Worm (Caenorhabditis elegans) whole organism, late embryonic: Measurements from ENCODE around the gene Y38H6C.8.
"Not testable (repeated sequence)": the region's sequence is repeated elsewhere in the genome, so short reads cannot be mapped to it uniquely, and the experiment has no call there.

Experiments
- K02D7.2 ChIP-seq: sonication (generic microtip); optimal IDR thresholded peaks from 2 replicates; lab custom pipeline; 2017; ENCODE audit warnings: mild to moderate bottlenecking, missing genetic modification characterization, missing compliant biosample characterization
- K09A11.1 ChIP-seq: sonication (generic microtip); optimal IDR thresholded peaks from 2 replicates; lab custom pipeline; 2017; ENCODE audit warnings: antibody characterized with exemption, mild to moderate bottlenecking, missing genetic modification characterization, missing compliant biosample characterization; ENCODE audit not compliant: insufficient read depth
- Y22D7AL.16 ChIP-seq: sonication (generic microtip); optimal IDR thresholded peaks from 2 replicates; lab custom pipeline; 2016; ENCODE audit warnings: missing genetic modification characterization, missing compliant biosample characterization
- ama-1 ChIP-seq: fragments of 150-350 bp; optimal IDR thresholded peaks from 2 replicates; lab custom pipeline; 2014
- ceh-19 ChIP-seq: fragments of 200-800 bp; sonication (Bioruptor generic); optimal IDR thresholded peaks from 2 replicates; lab custom pipeline; 2018; ENCODE audit warnings: mild to moderate bottlenecking, missing genetic modification characterization, missing compliant biosample characterization
- ceh-22 ChIP-seq: sonication (generic microtip); optimal IDR thresholded peaks from 2 replicates; lab custom pipeline; 2017; ENCODE audit warnings: missing biosample characterization, missing genetic modification characterization
- ceh-24 ChIP-seq: sonication (generic microtip); optimal IDR thresholded peaks from 2 replicates; lab custom pipeline; 2016; ENCODE audit warnings: mild to moderate bottlenecking, missing genetic modification characterization, missing compliant biosample characterization
- ceh-34 ChIP-seq: sonication (generic microtip); optimal IDR thresholded peaks from 2 replicates; lab custom pipeline; 2016; ENCODE audit warnings: mild to moderate bottlenecking, missing genetic modification characterization, missing compliant biosample characterization
- dmd-4 ChIP-seq: sonication (generic microtip); optimal IDR thresholded peaks from 2 replicates; lab custom pipeline; 2016; ENCODE audit warnings: borderline replicate concordance, missing genetic modification characterization, missing compliant biosample characterization
- elt-4 ChIP-seq: sonication (generic microtip); optimal IDR thresholded peaks from 2 replicates; lab custom pipeline; 2016; ENCODE audit warnings: missing genetic modification characterization, missing compliant biosample characterization
- eyg-1 ChIP-seq: sonication (generic microtip); optimal IDR thresholded peaks from 2 replicates; lab custom pipeline; 2016; ENCODE audit warnings: missing genotype, missing genetic modification characterization, missing compliant biosample characterization
- fkh-6 ChIP-seq: sonication (generic microtip); optimal IDR thresholded peaks from 2 replicates; lab custom pipeline; 2016; ENCODE audit warnings: missing genetic modification characterization, missing compliant biosample characterization
- gmeb-2 ChIP-seq: sonication (generic microtip); optimal IDR thresholded peaks from 2 replicates; lab custom pipeline; 2016; ENCODE audit warnings: missing genetic modification characterization, inconsistent platforms, missing compliant biosample characterization
- hlh-13 ChIP-seq: fragments of 200-800 bp; sonication (Bioruptor generic); optimal IDR thresholded peaks from 2 replicates; lab custom pipeline; 2018; ENCODE audit warnings: mild to moderate bottlenecking, missing genetic modification characterization, missing compliant biosample characterization
- hlh-6 ChIP-seq: sonication (generic microtip); optimal IDR thresholded peaks from 2 replicates; lab custom pipeline; 2016; ENCODE audit warnings: missing genotype, missing genetic modification characterization, missing compliant biosample characterization
- hlh-8 ChIP-seq: sonication (generic microtip); optimal IDR thresholded peaks from 2 replicates; lab custom pipeline; 2016; ENCODE audit warnings: missing genotype, missing genetic modification characterization, missing compliant biosample characterization
- lim-6 ChIP-seq: sonication (generic microtip); optimal IDR thresholded peaks from 2 replicates; lab custom pipeline; 2016; ENCODE audit warnings: missing genetic modification characterization, missing compliant biosample characterization
- lin-11 ChIP-seq: fragments of 200-800 bp; sonication (Bioruptor generic); optimal IDR thresholded peaks from 2 replicates; lab custom pipeline; 2018; ENCODE audit warnings: mild to moderate bottlenecking, missing genetic modification characterization, missing compliant biosample characterization
- mec-3 ChIP-seq: sonication (generic microtip); optimal IDR thresholded peaks from 2 replicates; lab custom pipeline; 2016; ENCODE audit warnings: borderline replicate concordance, missing genetic modification characterization, missing compliant biosample characterization
- nfya-1 ChIP-seq: sonication (generic microtip); optimal IDR thresholded peaks from 2 replicates; lab custom pipeline; 2017; ENCODE audit warnings: missing genetic modification characterization, mild to moderate bottlenecking, missing compliant biosample characterization, antibody characterized with exemption, moderate library complexity
- nhr-11 ChIP-seq: fragments of 150-350 bp; optimal IDR thresholded peaks from 2 replicates; lab custom pipeline; 2014; ENCODE audit warnings: missing biosample characterization, missing genetic modification characterization
- sdc-2 ChIP-seq: sonication (generic microtip); optimal IDR thresholded peaks from 2 replicates; lab custom pipeline; 2016; ENCODE audit warnings: missing genotype, missing genetic modification characterization, missing compliant biosample characterization
- tbx-2 ChIP-seq: sonication (generic microtip); optimal IDR thresholded peaks from 2 replicates; lab custom pipeline; 2016; ENCODE audit warnings: missing genetic modification characterization, missing compliant biosample characterization
- unc-3 ChIP-seq, 2 experiments: fragments of 200-800 bp in 1 of 2; sonication (Bioruptor generic) in 1 of 2; sonication (generic microtip) in 1 of 2; conservative IDR thresholded peaks in 1 of 2; optimal IDR thresholded peaks in 1 of 2; 2 replicates each; pipeline versions ENCODE4 v1.3.6 to Lab custom; 2016 to 2022; ENCODE audit warnings: missing compliant biosample characterization in 2 of 2, missing genetic modification characterization in 2 of 2, missing genetic modification reagents in 1 of 2
- unc-42 ChIP-seq: sonication (generic microtip); optimal IDR thresholded peaks from 2 replicates; lab custom pipeline; 2016; ENCODE audit warnings: missing genotype, missing genetic modification characterization, missing compliant biosample characterization
- unc-86 ChIP-seq: sonication (generic microtip); optimal IDR thresholded peaks from 2 replicates; lab custom pipeline; 2016; ENCODE audit warnings: missing genetic modification characterization, missing compliant biosample characterization

Y38H6C.8 gene

DNA sequence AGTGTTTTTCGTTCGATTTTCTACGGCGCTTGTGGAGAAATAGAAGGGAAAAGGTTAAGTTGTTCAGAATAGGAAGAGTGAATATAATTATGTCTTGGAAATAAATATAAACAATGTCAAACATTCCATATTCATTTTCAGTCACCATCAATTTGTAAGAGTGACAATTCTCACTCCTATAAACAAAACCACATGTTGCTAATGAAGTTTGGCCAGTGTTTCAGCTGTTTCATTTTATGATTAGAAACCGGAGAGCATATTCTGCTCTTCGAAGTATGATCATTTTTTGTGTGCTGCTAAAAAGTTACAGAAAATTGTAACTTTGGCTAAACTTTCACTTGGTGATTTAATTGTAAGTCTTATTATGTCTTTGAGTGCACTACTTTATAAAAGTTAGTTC lies 41.4 kb downstream of the Y38H6C.8 start, which contains the start of gene Y38H6C.21:
Gene Y38H6C.21, minus strand, starts transcription at position 148 of the 400 bp plus-strand sequence.
- TF ChIP-seq mec-3 (tag; lab: Kevin White, UChicago) (no peak), ceh-19 (GFP tag; lab: Kevin White, UChicago) (no peak)
- TF ChIP-seq, all 69 proteins: peak for 0

DNA sequence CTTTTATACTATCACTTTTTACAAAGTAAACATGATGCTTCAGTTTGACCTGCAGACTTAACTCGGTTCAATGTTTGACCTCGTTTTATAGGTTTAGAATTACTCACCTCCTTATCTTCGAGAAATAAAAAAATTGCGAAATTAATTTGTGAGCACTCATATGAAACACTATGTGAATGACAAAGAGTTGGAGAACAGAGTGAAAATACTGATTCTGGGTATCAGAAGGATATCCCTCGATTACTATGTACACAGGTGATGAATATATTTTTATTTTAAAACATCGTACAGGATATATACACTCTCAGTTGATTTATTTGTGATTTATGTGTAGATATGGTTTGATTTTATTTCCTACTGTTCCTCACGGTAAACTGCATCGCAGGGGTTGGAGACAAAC lies 42.5 kb downstream of the Y38H6C.8 start, which contains the start of gene Y38H6C.23:
Gene Y38H6C.23, minus strand, starts transcription at position 101 of the 400 bp plus-strand sequence.
- no peak for TF ChIP-seq Y22D7AL.16 (tag; lab: Kevin White, UChicago)
- TF ChIP-seq ceh-22 (tag; lab: Kevin White, UChicago) = no peak
- no peak for TF ChIP-seq lim-6 (tag; lab: Kevin White, UChicago)
- no peak for TF ChIP-seq hlh-6 (tag; lab: Kevin White, UChicago)
- no peak for TF ChIP-seq ceh-24 (tag; lab: Kevin White, UChicago)
- TF ChIP-seq K02D7.2 (tag; lab: Kevin White, UChicago) = no peak
- no peak for TF ChIP-seq unc-3 (GFP tag; conservative IDR thresholded peaks at IDR 0.05; lab: Robert Waterston, UW)
- no peak for TF ChIP-seq unc-3 (tag; optimal IDR thresholded peaks at IDR 0.05; lab: Kevin White, UChicago)
- no peak for TF ChIP-seq unc-86 (tag; lab: Kevin White, UChicago)
- TF ChIP-seq hlh-13 (GFP tag; lab: Kevin White, UChicago) = no peak
- TF ChIP-seq nhr-11 (tag; lab: Kevin White, UChicago) = no peak
- TF ChIP-seq eyg-1 (tag; lab: Kevin White, UChicago) = no peak
- TF ChIP-seq ceh-34 (tag; lab: Kevin White, UChicago) = no peak
- TF ChIP-seq hlh-8 (tag; lab: Kevin White, UChicago) = no peak
- TF ChIP-seq ama-1 (lab: Kevin White, UChicago) = no peak
- no peak for TF ChIP-seq nfya-1 (tag; lab: Kevin White, UChicago)
- TF ChIP-seq sdc-2 (tag; lab: Kevin White, UChicago) = no peak

DNA sequence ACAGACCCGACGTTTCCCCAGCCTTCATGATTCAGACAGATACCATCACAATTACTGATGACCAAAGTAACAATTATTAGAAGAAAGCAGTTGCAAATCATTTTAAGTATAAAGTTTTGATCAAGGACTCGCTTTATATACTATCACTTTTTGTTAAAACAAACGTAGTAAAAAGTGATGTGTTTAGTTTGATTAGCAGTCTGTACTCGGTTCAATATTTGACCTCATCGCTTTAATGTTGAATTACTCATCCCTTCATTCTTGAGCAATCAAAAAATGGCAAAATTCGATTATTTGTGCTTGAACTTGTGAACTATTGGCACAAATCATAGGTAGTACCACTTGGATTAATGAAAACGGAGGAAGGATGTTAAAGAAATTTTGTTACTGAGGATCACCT lies 44.5 kb downstream of the Y38H6C.8 start, which contains the start of gene abf-4:
Gene abf-4, minus strand, starts transcription at position 101 of the 400 bp plus-strand sequence.
- TF ChIP-seq unc-42 (no peak), tbx-2 (tag; lab: Kevin White, UChicago) (no peak), mec-3 (tag; lab: Kevin White, UChicago) (no peak), fkh-6 (tag; lab: Kevin White, UChicago) (no peak)

ce11 chrV:20561795-20562194 lies 48.0 kb downstream of the Y38H6C.8 start, which contains the start of gene F26F2.1:
Gene F26F2.1 (minus strand): TSS chrV:20561895.
- TF ChIP-seq gmeb-2 (no peak), fkh-6 (tag; lab: Kevin White, UChicago) (no peak), dmd-4 (tag; lab: Kevin White, UChicago) (no peak), K09A11.1 (tag; lab: Kevin White, UChicago) (no peak)

DNA sequence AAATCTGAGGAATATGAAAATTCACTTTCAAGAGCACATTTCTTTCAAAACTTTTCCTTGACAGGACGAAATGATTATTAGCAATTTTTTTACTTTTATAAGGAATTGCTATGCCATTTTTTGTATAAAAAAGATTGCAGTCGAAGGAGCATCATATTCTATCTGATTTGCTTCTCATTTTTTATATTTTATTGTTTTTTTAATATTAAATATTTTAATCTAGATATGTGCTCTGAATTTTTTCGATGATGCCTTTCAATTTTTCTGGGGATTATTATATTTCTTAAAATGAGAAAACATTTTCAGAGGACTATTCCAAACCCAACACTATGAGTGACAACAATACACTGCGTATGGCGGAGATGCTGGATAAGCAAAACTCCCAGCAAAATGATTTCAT lies 50.3 kb downstream of the Y38H6C.8 start, which contains the start of gene F26F2.13:
Gene F26F2.13, plus strand, starts transcription at position 301 of the 400 bp plus-strand sequence.
- not testable (repeated sequence) for TF ChIP-seq lin-11 (tag; lab: Kevin White, UChicago); hlh-13 (GFP tag; lab: Kevin White, UChicago); elt-4 (tag; lab: Kevin White, UChicago)
- TF ChIP-seq, all 69 proteins: peak for 0; not testable (repeated sequence) for 69
